Fruit fly (Drosophila melanogaster) S2 (cell line): ENCODE data around the gene CG40485.

Experiments
- CG8478 ChIP-seq: fragments of >200 bp; optimal IDR thresholded peaks from 2 replicates; lab custom pipeline; 2018
- CTCF ChIP-seq, 2 experiments: fragments of >200 bp; optimal IDR thresholded peaks; 2 replicates each; lab custom pipeline; 2018

dm6 chrX:22945021-22945420 lies 17.1 kb downstream of the CG40485 start, which contains the start of gene Cnep1r1:
- TF ChIP-seq CTCF (optimal IDR thresholded peaks at IDR 0.05; lab: Kevin White, UChicago) (no peak), CG8478 (lab: Kevin White, UChicago) (no peak)
